Fruit fly (Drosophila melanogaster): Measurements from ENCODE around the gene Polr2A.
A peak's percentile ranks its signal among the peaks of the same experiment; 100 is the strongest.

The Polr2A gene

DNA sequence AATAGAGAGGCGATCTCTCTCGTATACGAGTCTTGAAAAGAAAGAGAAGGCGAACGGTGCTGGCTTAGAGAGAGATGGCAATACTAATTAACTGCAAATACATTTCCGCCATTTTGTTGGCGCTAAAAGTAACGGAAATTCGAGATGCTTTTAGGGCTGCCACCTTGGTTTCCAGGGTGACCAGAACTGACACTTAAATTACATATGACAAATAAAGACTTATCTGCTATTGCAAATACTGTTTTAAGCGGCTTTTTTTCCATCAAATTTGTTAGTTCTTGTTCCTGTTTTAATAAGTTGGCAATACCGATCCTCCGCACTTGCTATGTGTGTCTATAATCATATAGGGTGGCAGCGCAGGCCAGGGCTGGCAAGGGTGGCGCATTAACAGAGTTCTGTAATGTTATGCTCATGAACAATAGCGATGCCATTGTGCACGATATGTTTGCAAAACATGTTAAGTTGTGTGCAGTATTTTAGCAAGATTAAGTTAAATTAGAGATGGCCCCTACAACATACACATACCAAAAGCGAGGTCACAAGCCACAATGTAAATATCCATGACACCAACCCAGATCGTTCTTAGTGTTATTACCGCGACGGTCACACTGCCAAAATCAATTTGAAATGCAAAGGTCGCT lies 10.2 kb upstream of the Polr2A start, which contains the start of gene nod (continued):
- TF ChIP-seq maf-S (GFP tag; optimal IDR thresholded peaks at IDR 0.05) (peak; percentile 58), amos (GFP tag; IDR thresholded peaks at IDR 0.05; ENCODE audit: partially characterized antibody) (peak; percentile 66), eyg (GFP tag; optimal IDR thresholded peaks at IDR 0.05) (no peak), CG10565 (GFP tag; optimal IDR thresholded peaks at IDR 0.05) (no peak), unpg (GFP tag; optimal IDR thresholded peaks at IDR 0.05) (peak; percentile 61), CG17612 (GFP tag; IDR thresholded peaks at IDR 0.05) (no peak), CG1233 (GFP tag; optimal IDR thresholded peaks at IDR 0.05) (peak; percentile 52), ci (GFP tag; IDR thresholded peaks at IDR 0.05) (peak; percentile 76; the same call in 2 of the 3 replicates), CG4707 (GFP tag; optimal IDR thresholded peaks at IDR 0.05) (peak; percentile 6), wek (GFP tag; optimal IDR thresholded peaks at IDR 0.05) (no peak), CG9215 (GFP tag; IDR thresholded peaks at IDR 0.05) (peak; percentile 40; the same call in 1 of the 2 replicates), fd102C (GFP tag; optimal IDR thresholded peaks at IDR 0.05) (no peak), Ptx1 (GFP tag; IDR thresholded peaks at IDR 0.05) (peak; percentile 58), dmrt11E (tag; optimal IDR thresholded peaks at IDR 0.05) (peak; percentile 34), ash1 (GFP tag; optimal IDR thresholded peaks at IDR 0.05) (no peak), CG17912 (GFP tag; optimal IDR thresholded peaks at IDR 0.05) (no peak), yki (optimal IDR thresholded peaks at IDR 0.05) (no peak), tup (GFP tag; optimal IDR thresholded peaks at IDR 0.05) (no peak), dan (GFP tag; IDR thresholded peaks at IDR 0.05) (no peak), CG16815 (GFP tag; optimal IDR thresholded peaks at IDR 0.05) (no peak), Gug (GFP tag; IDR thresholded peaks at IDR 0.05) (peak; percentile 36; the same call in 1 of the 4 replicates), bcd (GFP tag; optimal IDR thresholded peaks at IDR 0.05) (peak; percentile 61), tin (GFP tag; optimal IDR thresholded peaks at IDR 0.05) (peak; percentile 64), Sox102F (GFP tag; optimal IDR thresholded peaks at IDR 0.05) (peak; percentile 58), CG12744 (GFP tag; optimal IDR thresholded peaks at IDR 0.05) (peak; percentile 53), D19A (tag; optimal IDR thresholded peaks at IDR 0.05) (peak; percentile 24), bigmax (GFP tag; optimal IDR thresholded peaks at IDR 0.05) (no peak), h (optimal IDR thresholded peaks at IDR 0.05) (no peak), inv (GFP tag; IDR thresholded peaks at IDR 0.05; ENCODE audit: partially characterized antibody) (peak; percentile 50; the same call in 1 of the 2 replicates), CG8089 (GFP tag; optimal IDR thresholded peaks at IDR 0.05) (peak; percentile 0), Hr3 (GFP tag; optimal IDR thresholded peaks at IDR 0.05) (peak; percentile 39), HLH4C (GFP tag; IDR thresholded peaks at IDR 0.05; ENCODE audit: partially characterized antibody) (no peak), CG14441 (GFP tag; IDR thresholded peaks at IDR 0.05) (peak; percentile 62), D (optimal IDR thresholded peaks at IDR 0.05) (peak; percentile 71), D (GFP tag; optimal IDR thresholded peaks at IDR 0.05) (peak; percentile 10), gt (GFP tag; IDR thresholded peaks at IDR 0.05) (no peak), Kr (GFP tag; optimal IDR thresholded peaks at IDR 0.05) (no peak), CG18764 (GFP tag; optimal IDR thresholded peaks at IDR 0.05) (peak; percentile 15), CG10959 (GFP tag; IDR thresholded peaks at IDR 0.05) (no peak), pb (GFP tag; optimal IDR thresholded peaks at IDR 0.05) (peak; percentile 55), gro (GFP tag; optimal IDR thresholded peaks at IDR 0.05) (peak; percentile 78), CG9932 (GFP tag; IDR thresholded peaks at IDR 0.05) (peak; percentile 72), ttk (GFP tag; IDR thresholded peaks at IDR 0.05) (peak; percentile 49), CG15696 (tag; optimal IDR thresholded peaks at IDR 0.05) (peak; percentile 41), CG13123 (GFP tag; optimal IDR thresholded peaks at IDR 0.05) (peak; percentile 51), Fer3 (tag; optimal IDR thresholded peaks at IDR 0.05) (peak; percentile 48), CG6654 (GFP tag; optimal IDR thresholded peaks at IDR 0.05) (no peak), CG2199 (GFP tag; IDR thresholded peaks at IDR 0.05) (0 out of 3 replicates have a peak, but pooled peaks have one; percentile 14), ewg (GFP tag; optimal IDR thresholded peaks at IDR 0.05) (peak; percentile 30), Xbp1 (GFP tag; optimal IDR thresholded peaks at IDR 0.05) (peak; percentile 61), CG2712 (tag; optimal IDR thresholded peaks at IDR 0.05) (peak; percentile 65)

All from whole organism, embryonic.